Worm (Caenorhabditis elegans): ENCODE measurements around the gene H20J04.1.

The H20J04.1 gene

DNA sequence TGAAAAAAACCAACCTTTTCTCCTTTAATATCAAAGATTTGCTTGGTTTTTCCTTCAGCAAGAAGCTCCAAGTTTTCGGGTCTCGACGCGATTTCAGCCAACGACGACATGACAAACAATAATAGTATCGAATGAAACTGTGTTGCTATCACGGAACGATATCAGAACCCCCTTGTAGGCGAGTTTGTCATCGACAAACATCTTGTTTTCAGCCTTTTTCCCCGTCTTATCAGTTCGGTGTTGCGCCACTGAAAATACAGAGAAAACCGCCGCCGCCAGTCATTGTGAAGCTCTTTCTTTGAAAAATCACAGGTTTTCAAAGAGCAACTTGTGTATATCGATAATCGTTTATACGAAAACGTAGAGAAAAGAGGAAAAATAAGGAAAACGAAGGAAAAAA, 17.0 kb downstream of the H20J04.1 start, which contains the start of gene paic-1 (continued):
- TF ChIP-seq F55B11.4 (tag; optimal IDR thresholded peaks at IDR 0.05; ENCODE audit: borderline replicate concordance, insufficient read depth), result no peak
- TF ChIP-seq nhr-179 (tag; optimal IDR thresholded peaks at IDR 0.05), result no peak
- no peak for TF ChIP-seq ceh-58 (GFP tag; IDR thresholded peaks at IDR 0.05)
- TF ChIP-seq B0035.1 (tag; optimal IDR thresholded peaks at IDR 0.05), result peak; percentile 38
- TF ChIP-seq nhr-120 (GFP tag; IDR thresholded peaks at IDR 0.05), result no peak
- TF ChIP-seq T07F8.4 (tag; optimal IDR thresholded peaks at IDR 0.05), result no peak
- no peak for TF ChIP-seq snpc-4 (GFP tag; optimal IDR thresholded peaks at IDR 0.05)
- TF ChIP-seq snpc-4 (tag; optimal IDR thresholded peaks at IDR 0.05), result no peak
- TF ChIP-seq aptf-3 (GFP tag; IDR thresholded peaks at IDR 0.05), result no peak
- no peak for TF ChIP-seq mel-28 (tag; optimal IDR thresholded peaks at IDR 0.05; ENCODE audit: borderline replicate concordance)
- 0 out of 2 replicates have a peak, but pooled peaks have one; percentile 51 for TF ChIP-seq Y95B8A.8 (GFP tag; IDR thresholded peaks at IDR 0.05)
- TF ChIP-seq B0336.3 (GFP tag; IDR thresholded peaks at IDR 0.05), result peak; percentile 53; the same call in 1 of the 2 replicates
- no peak for TF ChIP-seq ztf-28 (GFP tag; IDR thresholded peaks at IDR 0.05)
- TF ChIP-seq aptf-2 (GFP tag; conservative IDR thresholded peaks at IDR 0.05), result no peak
- no peak for TF ChIP-seq pha-4 (tag; optimal IDR thresholded peaks at IDR 0.05)
- TF ChIP-seq lin-40 (tag; optimal IDR thresholded peaks at IDR 0.05), result peak; percentile 27
- no peak for TF ChIP-seq ets-4 (GFP tag; optimal IDR thresholded peaks at IDR 0.05)
- TF ChIP-seq ceh-79 (tag; optimal IDR thresholded peaks at IDR 0.05), result no peak
- no peak for TF ChIP-seq dpff-1 (tag; optimal IDR thresholded peaks at IDR 0.05)
- TF ChIP-seq ccch-3 (GFP tag; optimal IDR thresholded peaks at IDR 0.05), result no peak
- no peak for TF ChIP-seq ztf-26 (tag; optimal IDR thresholded peaks at IDR 0.05)
- TF ChIP-seq nfya-1 (tag; optimal IDR thresholded peaks at IDR 0.05; ENCODE audit: borderline replicate concordance, insufficient read depth), result no peak
- TF ChIP-seq lsl-1 (GFP tag; optimal IDR thresholded peaks at IDR 0.05), result no peak
- no peak for TF ChIP-seq snpc-1.3 (tag; optimal IDR thresholded peaks at IDR 0.05; ENCODE audit: insufficient read depth)
- TF ChIP-seq ceh-40 (GFP tag; IDR thresholded peaks at IDR 0.05), result no peak
- TF ChIP-seq D2030.7 (GFP tag; IDR thresholded peaks at IDR 0.05), result no peak
- TF ChIP-seq hlh-26 (GFP tag; conservative IDR thresholded peaks at IDR 0.05), result no peak
- TF ChIP-seq F37B4.10 (GFP tag; IDR thresholded peaks at IDR 0.05), result no peak
- no peak for TF ChIP-seq Y53G8AR.9 (GFP tag; conservative IDR thresholded peaks at IDR 0.05)
- no peak for TF ChIP-seq rec-8 (tag; optimal IDR thresholded peaks at IDR 0.05)
- TF ChIP-seq sea-2 (GFP tag; IDR thresholded peaks at IDR 0.05), result no peak
- no peak for TF ChIP-seq F39B2.1 (GFP tag; IDR thresholded peaks at IDR 0.05)
- TF ChIP-seq snpc-1.1 (tag; optimal IDR thresholded peaks at IDR 0.05; ENCODE audit: insufficient read depth), result no peak
- TF ChIP-seq lin-26 (GFP tag; IDR thresholded peaks at IDR 0.05), result peak; percentile 44; the same call in 1 of the 2 replicates
- TF ChIP-seq unc-62 (GFP tag; optimal IDR thresholded peaks at IDR 0.05), result no peak
- peak; percentile 27 for TF ChIP-seq ZK185.1 (tag; optimal IDR thresholded peaks at IDR 0.05; ENCODE audit: poor library complexity, severe bottlenecking)

DNA sequence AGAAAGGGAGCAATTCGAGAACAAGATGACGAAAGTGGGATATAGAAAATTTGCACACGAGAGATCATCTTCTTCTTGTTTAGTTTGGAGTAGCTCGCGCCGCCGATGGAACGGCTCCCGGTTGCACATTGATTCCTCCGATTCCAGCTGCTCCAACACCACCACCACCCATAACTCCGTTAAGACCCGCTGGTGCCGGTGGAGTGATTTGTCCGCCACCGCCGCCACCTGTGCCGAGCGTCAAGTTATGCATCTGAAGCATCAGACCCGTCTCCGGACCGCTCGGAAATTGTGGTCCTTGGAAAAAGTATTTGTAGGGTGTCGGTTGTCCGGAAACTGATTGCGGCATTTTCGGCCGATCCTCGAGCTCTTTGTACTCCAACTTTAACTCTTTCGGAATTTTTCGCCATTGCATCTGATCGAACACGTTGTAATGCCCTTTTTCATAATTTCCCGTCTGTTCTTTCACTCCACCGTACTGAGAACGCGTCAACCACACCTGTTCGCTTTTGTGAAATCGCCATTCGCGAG, 17.5 kb downstream of the H20J04.1 start:
- TF ChIP-seq sea-2 (GFP tag; IDR thresholded peaks at IDR 0.05), result 0 out of 2 replicates have a peak, but pooled peaks have one; percentile 24
- 0 out of 2 replicates have a peak, but pooled peaks have one; percentile 50 for TF ChIP-seq bed-1 (GFP tag; IDR thresholded peaks at IDR 0.05)
- 0 out of 2 replicates have a peak, but pooled peaks have one; percentile 68 for TF ChIP-seq madf-3 (GFP tag; IDR thresholded peaks at IDR 0.05)
- no peak for TF ChIP-seq madf-10 (tag; optimal IDR thresholded peaks at IDR 0.05)
- no peak for TF ChIP-seq snpc-1.3 (tag; optimal IDR thresholded peaks at IDR 0.05; ENCODE audit: insufficient read depth)
- TF ChIP-seq F33H1.4 (GFP tag; IDR thresholded peaks at IDR 0.05), result no peak
- TF ChIP-seq zfh-2 (GFP tag; conservative IDR thresholded peaks at IDR 0.05), result peak; percentile 81
- TF ChIP-seq egl-18 (GFP tag; IDR thresholded peaks at IDR 0.05), result no peak

All from whole organism, young adult.